Worm (Caenorhabditis elegans) whole organism, young adult: ENCODE data around the gene F14E5.2.

Experiments used
- C17E4.6 ChIP-seq: fragments of 200-800 bp; sonication (Bioruptor generic); IDR thresholded peaks from 2 replicates; pipeline ENCODE4 v1.3.6; 2022; ENCODE audit warnings: missing genetic modification reagents, missing genetic modification characterization, missing compliant biosample characterization
- ama-1 ChIP-seq, 3 experiments: fragments of 150-350 bp in 1 of 3; sonication (generic microtip) in 2 of 3; optimal IDR thresholded peaks; 2 replicates each; lab custom pipeline; 2014 to 2018; ENCODE audit warnings: missing biosample characterization in 2 of 3, missing genetic modification characterization in 2 of 3, missing genetic modification reagents in 2 of 3
- aptf-2 ChIP-seq: fragments of 200-800 bp; sonication (Bioruptor generic); conservative IDR thresholded peaks from 2 replicates; pipeline ENCODE4 v1.3.6; 2022; ENCODE audit warnings: missing genetic modification reagents, missing genetic modification characterization, missing compliant biosample characterization
- ccch-3 ChIP-seq: fragments of 200-800 bp; sonication (Bioruptor generic); optimal IDR thresholded peaks from 2 replicates; lab custom pipeline; 2018; ENCODE audit warnings: mild to moderate bottlenecking, missing genetic modification characterization, missing compliant biosample characterization
- dpl-1 ChIP-seq: fragments of 150-350 bp; optimal IDR thresholded peaks from 2 replicates; lab custom pipeline; 2014; ENCODE audit warnings: missing biosample characterization, missing genetic modification reagents, missing genetic modification characterization
- efl-1 ChIP-seq: fragments of 150-350 bp; optimal IDR thresholded peaks from 2 replicates; lab custom pipeline; 2014; ENCODE audit warnings: missing biosample characterization, missing genetic modification reagents, missing genetic modification characterization
- madf-8 ChIP-seq: fragments of 200-800 bp; sonication (Bioruptor generic); conservative IDR thresholded peaks from 2 replicates; pipeline ENCODE4 v1.3.6; 2022; ENCODE audit warnings: missing genetic modification reagents, missing genetic modification characterization, missing compliant biosample characterization
- mcd-1 ChIP-seq: fragments of 200-800 bp; sonication (Bioruptor generic); IDR thresholded peaks from 2 replicates; pipeline ENCODE4 v1.3.6; 2022; ENCODE audit warnings: missing genetic modification reagents, missing genetic modification characterization, missing compliant biosample characterization
- nhr-179 ChIP-seq: sonication (generic microtip); optimal IDR thresholded peaks from 2 replicates; lab custom pipeline; 2016; ENCODE audit warnings: mild to moderate bottlenecking, missing genetic modification characterization, missing compliant biosample characterization
- repo-1 ChIP-seq: sonication (generic microtip); optimal IDR thresholded peaks from 2 replicates; lab custom pipeline; 2017; ENCODE audit warnings: mild to moderate bottlenecking, missing genetic modification characterization, missing compliant biosample characterization
- snpc-4 ChIP-seq, 5 experiments: fragments of 150-350 bp in 1 of 5; sonication (generic microtip) in 4 of 5; optimal IDR thresholded peaks; 2 replicates each; lab custom pipeline; 2014 to 2018; ENCODE audit warnings: missing genetic modification characterization in 5 of 5, missing biosample characterization in 3 of 5, antibody characterized with exemption in 2 of 5, mild to moderate bottlenecking in 2 of 5, missing compliant biosample characterization in 2 of 5, missing genotype in 2 of 5, moderate library complexity in 2 of 5, missing genetic modification reagents in 1 of 5

ce11 chrII:8457438-8457837, 28.8 kb upstream of the F14E5.2 start, which contains the start of gene zyg-9:
- TF ChIP-seq snpc-4 (GFP tag; optimal IDR thresholded peaks at IDR 0.05; lab: Kevin White, UChicago), result no peak
- TF ChIP-seq snpc-4 (tag; optimal IDR thresholded peaks at IDR 0.05; lab: Kevin White, UChicago), result no peak
- no peak for TF ChIP-seq dpl-1 (GFP tag; lab: Kevin White, UChicago)
- no peak for TF ChIP-seq mcd-1 (GFP tag; lab: Robert Waterston, UW)
- no peak for TF ChIP-seq repo-1
- no peak for TF ChIP-seq nhr-179 (tag; lab: Kevin White, UChicago)
- TF ChIP-seq aptf-2 (GFP tag; lab: Robert Waterston, UW), result no peak
- TF ChIP-seq C17E4.6 (GFP tag; lab: Robert Waterston, UW), result no peak
- TF ChIP-seq ama-1 (optimal IDR thresholded peaks at IDR 0.05; lab: Kevin White, UChicago), result no peak
- TF ChIP-seq ama-1 (GFP tag; optimal IDR thresholded peaks at IDR 0.05; lab: Kevin White, UChicago), result no peak
- TF ChIP-seq madf-8 (GFP tag; lab: Robert Waterston, UW), result no peak
- no peak for TF ChIP-seq ccch-3 (GFP tag; lab: Kevin White, UChicago)
- TF ChIP-seq efl-1 (GFP tag; lab: Kevin White, UChicago), result no peak
